Worm (Caenorhabditis elegans) whole organism, L2 larva: Measurements from ENCODE around the gene F57B7.2.
A peak's percentile ranks its signal among the peaks of the same experiment; 100 is the strongest.

Experiments
- C34F6.9 ChIP-seq: fragments of 150-350 bp; optimal IDR thresholded peaks from 2 replicates; lab custom pipeline; 2014; ENCODE audit warnings: missing biosample characterization, missing genetic modification characterization
- R02D3.7 ChIP-seq: fragments of 150-350 bp; optimal IDR thresholded peaks from 2 replicates; lab custom pipeline; 2014; ENCODE audit warnings: missing biosample characterization, missing genetic modification characterization
- Y55F3AM.14 ChIP-seq: fragments of 200-800 bp; sonication (Bioruptor generic); optimal IDR thresholded peaks from 2 replicates; lab custom pipeline; 2018; ENCODE audit warnings: mild to moderate bottlenecking, missing genetic modification characterization, missing compliant biosample characterization
- ZK546.5 ChIP-seq: sonication (generic microtip); optimal IDR thresholded peaks from 2 replicates; lab custom pipeline; 2017; ENCODE audit warnings: missing biosample characterization, missing genetic modification characterization
- alr-1 ChIP-seq: fragments of 150-350 bp; optimal IDR thresholded peaks from 2 replicates; lab custom pipeline; 2014; ENCODE audit warnings: missing biosample characterization, missing genetic modification characterization
- aly-2 ChIP-seq: fragments of 150-350 bp; optimal IDR thresholded peaks from 2 replicates; lab custom pipeline; 2014; ENCODE audit warnings: missing biosample characterization, missing genetic modification characterization
- blmp-1 ChIP-seq: sonication (generic microtip); optimal IDR thresholded peaks from 2 replicates; lab custom pipeline; 2017; ENCODE audit warnings: missing genetic modification characterization, mild to moderate bottlenecking, missing compliant biosample characterization, antibody characterized with exemption, moderate library complexity; ENCODE audit not compliant: insufficient read depth
- ceh-16 ChIP-seq: fragments of 150-350 bp; optimal IDR thresholded peaks from 2 replicates; lab custom pipeline; 2014; ENCODE audit warnings: missing biosample characterization, missing genetic modification characterization
- ceh-82 ChIP-seq: fragments of 150-350 bp; optimal IDR thresholded peaks from 2 replicates; lab custom pipeline; 2014; ENCODE audit warnings: missing biosample characterization, missing genetic modification characterization
- crh-2 ChIP-seq: sonication (generic microtip); optimal IDR thresholded peaks from 2 replicates; lab custom pipeline; 2017; ENCODE audit warnings: missing biosample characterization, missing genetic modification characterization
- dmd-4 ChIP-seq: sonication (generic microtip); optimal IDR thresholded peaks from 2 replicates; lab custom pipeline; 2017; ENCODE audit warnings: missing biosample characterization, missing genetic modification characterization
- egl-27 ChIP-seq: sonication (generic microtip); optimal IDR thresholded peaks from 3 replicates; lab custom pipeline; 2017; ENCODE audit warnings: missing biosample characterization, missing genetic modification reagents, missing genetic modification characterization
- elt-3 ChIP-seq: sonication (generic microtip); optimal IDR thresholded peaks from 2 replicates; lab custom pipeline; 2017; ENCODE audit warnings: missing biosample characterization, missing genetic modification characterization
- fos-1 ChIP-seq: fragments of 150-350 bp; optimal IDR thresholded peaks from 2 replicates; lab custom pipeline; 2014; ENCODE audit warnings: missing biosample characterization, missing genetic modification characterization
- lin-11 ChIP-seq: fragments of 150-350 bp; sonication (generic microtip); optimal IDR thresholded peaks from 2 replicates; lab custom pipeline; 2014; ENCODE audit warnings: missing biosample characterization, missing genetic modification characterization, inconsistent platforms, mixed read lengths
- lin-13 ChIP-seq: fragments of 150-350 bp; optimal IDR thresholded peaks from 2 replicates; lab custom pipeline; 2014; ENCODE audit warnings: missing biosample characterization, missing genetic modification reagents, missing genetic modification characterization
- lin-39 ChIP-seq: fragments of 150-350 bp; optimal IDR thresholded peaks from 2 replicates; lab custom pipeline; 2014; ENCODE audit warnings: missing biosample characterization, missing genetic modification reagents, missing genetic modification characterization
- lsy-2 ChIP-seq, 2 experiments: fragments of 150-350 bp in 1 of 2; sonication (generic microtip) in 1 of 2; optimal IDR thresholded peaks; 2 replicates each; lab custom pipeline; 2014 to 2017; ENCODE audit warnings: missing biosample characterization in 2 of 2, missing genetic modification characterization in 2 of 2
- mab-5 ChIP-seq: fragments of 150-350 bp; optimal IDR thresholded peaks from 2 replicates; lab custom pipeline; 2014; ENCODE audit warnings: missing biosample characterization, missing genetic modification characterization
- mdl-1 ChIP-seq, 2 experiments: fragments of 150-350 bp in 1 of 2; sonication (generic microtip) in 1 of 2; optimal IDR thresholded peaks; 2 replicates each; lab custom pipeline; 2017; ENCODE audit warnings: missing biosample characterization in 2 of 2, missing genetic modification characterization in 2 of 2
- nhr-11 ChIP-seq: fragments of 150-350 bp; optimal IDR thresholded peaks from 2 replicates; lab custom pipeline; 2014; ENCODE audit warnings: missing biosample characterization, missing genetic modification characterization
- nhr-129 ChIP-seq: fragments of 150-350 bp; optimal IDR thresholded peaks from 2 replicates; lab custom pipeline; 2014; ENCODE audit warnings: missing biosample characterization, missing genetic modification characterization
- nhr-21 ChIP-seq: fragments of 150-350 bp; optimal IDR thresholded peaks from 2 replicates; lab custom pipeline; 2014; ENCODE audit warnings: missing biosample characterization, missing genetic modification characterization
- nhr-23 ChIP-seq: fragments of 150-350 bp; optimal IDR thresholded peaks from 2 replicates; lab custom pipeline; 2014; ENCODE audit warnings: missing biosample characterization, missing genetic modification reagents, missing genetic modification characterization
- nhr-6 ChIP-seq: fragments of 150-350 bp; optimal IDR thresholded peaks from 2 replicates; lab custom pipeline; 2014; ENCODE audit warnings: missing biosample characterization, missing genetic modification characterization
- nhr-77 ChIP-seq: fragments of 150-350 bp; optimal IDR thresholded peaks from 2 replicates; lab custom pipeline; 2014; ENCODE audit warnings: missing biosample characterization, missing genetic modification characterization
- peb-1 ChIP-seq: fragments of 150-350 bp; optimal IDR thresholded peaks from 2 replicates; lab custom pipeline; 2014; ENCODE audit warnings: missing biosample characterization, missing genetic modification characterization
- sem-4 ChIP-seq: fragments of 150-350 bp; optimal IDR thresholded peaks from 2 replicates; lab custom pipeline; 2014; ENCODE audit warnings: missing biosample characterization, missing genetic modification reagents, missing genetic modification characterization
- sma-3 ChIP-seq: sonication (generic microtip); optimal IDR thresholded peaks from 2 replicates; lab custom pipeline; 2016; ENCODE audit warnings: missing genetic modification reagents, missing genetic modification characterization, missing compliant biosample characterization
- sma-9 ChIP-seq, 2 experiments: fragments of 150-350 bp in 1 of 2; sonication (generic microtip) in 1 of 2; optimal IDR thresholded peaks; 2 replicates each; lab custom pipeline; 2014 to 2016; ENCODE audit warnings: missing genetic modification characterization in 2 of 2, mild to moderate bottlenecking in 1 of 2, missing biosample characterization in 1 of 2, missing compliant biosample characterization in 1 of 2, missing genetic modification reagents in 1 of 2, moderate library complexity in 1 of 2
- snpc-4 ChIP-seq: fragments of 150-350 bp; optimal IDR thresholded peaks from 2 replicates; lab custom pipeline; 2014; ENCODE audit warnings: missing biosample characterization, missing genetic modification characterization
- unc-39 ChIP-seq: fragments of 150-350 bp; optimal IDR thresholded peaks from 2 replicates; lab custom pipeline; 2014; ENCODE audit warnings: missing biosample characterization, missing genetic modification characterization
- unc-55 ChIP-seq: fragments of 150-350 bp; sonication (generic microtip); optimal IDR thresholded peaks from 3 replicates; lab custom pipeline; 2014; ENCODE audit warnings: missing biosample characterization, missing genetic modification reagents, missing genetic modification characterization
- zag-1 ChIP-seq: fragments of 150-350 bp; optimal IDR thresholded peaks from 2 replicates; lab custom pipeline; 2014; ENCODE audit warnings: missing biosample characterization, missing genetic modification characterization
- ztf-11 ChIP-seq: sonication (generic microtip); optimal IDR thresholded peaks from 2 replicates; lab custom pipeline; 2017; ENCODE audit warnings: missing biosample characterization, missing genetic modification characterization

Gene F57B7.2

DNA sequence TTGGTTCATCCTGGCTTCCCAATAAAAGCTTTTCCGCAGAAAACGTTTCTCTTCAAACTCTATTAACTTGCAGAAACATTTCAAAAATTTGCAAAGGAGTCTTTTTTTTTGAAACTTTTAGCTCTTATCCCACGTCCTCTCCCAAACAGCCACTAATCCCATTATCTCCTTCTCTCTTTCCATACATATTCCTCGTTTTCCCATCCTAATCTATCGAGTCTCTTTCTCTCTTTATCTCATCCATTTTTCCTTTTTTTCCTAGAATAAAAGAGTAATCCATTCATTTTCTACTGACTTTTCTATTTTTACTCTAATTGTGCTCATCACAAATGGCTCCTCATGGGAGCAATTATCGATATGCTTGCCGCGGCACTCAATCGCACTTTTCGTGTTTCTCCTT is 14.7 kb downstream of the F57B7.2 start:
- TF ChIP-seq C34F6.9 (tag; lab: Kevin White, UChicago) (peak; percentile 36), mab-5 (tag; lab: Kevin White, UChicago) (no peak), ceh-16 (no peak), R02D3.7 (tag; lab: Kevin White, UChicago) (no peak), ztf-11 (tag; lab: Kevin White, UChicago) (no peak), nhr-23 (no peak), lsy-2 (tag; optimal IDR thresholded peaks at IDR 0.05; lab: Kevin White, UChicago) (no peak), Y55F3AM.14 (GFP tag; lab: Kevin White, UChicago) (no peak), aly-2 (no peak), mdl-1 (tag; optimal IDR thresholded peaks at IDR 0.05; lab: Kevin White, UChicago) (no peak), nhr-11 (tag; lab: Kevin White, UChicago) (no peak), snpc-4 (tag; lab: Kevin White, UChicago) (no peak), nhr-6 (tag; lab: Kevin White, UChicago) (no peak), nhr-77 (tag; lab: Kevin White, UChicago) (no peak), zag-1 (tag; lab: Kevin White, UChicago) (peak; percentile 43)

- TF ChIP-seq sem-4 (tag; lab: Kevin White, UChicago): no peak
- no peak for TF ChIP-seq egl-27 (tag; lab: Kevin White, UChicago)
- TF ChIP-seq, all 48 proteins: peak for 0
These were observed 18.8 kb downstream of the F57B7.2 start, which contains the start of gene T26H10.2 for ce11 chrV:11424565-11424964. Gene T26H10.2 (minus strand): TSS chrV:11424665.

DNA sequence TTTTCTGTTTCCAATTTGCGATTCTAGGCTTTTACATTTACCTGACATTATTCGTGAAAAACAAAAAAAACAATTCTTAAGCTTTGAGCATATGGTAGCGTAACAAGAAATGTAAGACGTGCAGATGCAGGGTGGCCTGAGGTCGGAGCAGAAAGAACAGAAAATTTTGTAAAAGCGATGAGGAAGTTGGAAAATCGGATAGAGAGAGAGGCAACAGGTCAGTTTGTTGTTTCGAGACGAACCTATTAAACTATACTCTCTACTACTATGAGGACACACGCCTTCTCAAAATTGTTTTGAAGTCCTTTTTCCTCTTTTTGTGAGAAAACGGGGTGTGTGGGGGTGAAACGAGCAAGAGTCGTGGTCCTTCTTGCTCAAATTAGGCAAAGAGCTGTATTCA is 21.8 kb downstream of the F57B7.2 start, which contains the start of gene des-2:
TSS of gene des-2 (minus strand) at position 101 of the 400 bp plus-strand sequence.
- TF ChIP-seq mab-5 (tag; lab: Kevin White, UChicago) (no peak), sma-3 (GFP tag; lab: Kevin White, UChicago) (no peak), egl-27 (tag; lab: Kevin White, UChicago) (no peak), dmd-4 (tag; lab: Kevin White, UChicago) (no peak), blmp-1 (tag; lab: Kevin White, UChicago) (no peak), fos-1 (tag; lab: Kevin White, UChicago) (no peak), unc-55 (no peak), lin-11 (tag; lab: Kevin White, UChicago) (no peak), ceh-82 (no peak)

ce11 chrV:11415059-11415458 is 28.3 kb downstream of the F57B7.2 start, which contains the start of gene deg-3:
Gene deg-3 (minus strand): TSS chrV:11415159.
- TF ChIP-seq ZK546.5 (no peak), alr-1 (tag; lab: Kevin White, UChicago) (no peak), ztf-11 (tag; lab: Kevin White, UChicago) (no peak), ceh-16 (no peak), lin-39 (tag; lab: Kevin White, UChicago) (no peak), peb-1 (no peak), mdl-1 (tag; optimal IDR thresholded peaks at IDR 0.05; lab: Kevin White, UChicago) (no peak)

DNA sequence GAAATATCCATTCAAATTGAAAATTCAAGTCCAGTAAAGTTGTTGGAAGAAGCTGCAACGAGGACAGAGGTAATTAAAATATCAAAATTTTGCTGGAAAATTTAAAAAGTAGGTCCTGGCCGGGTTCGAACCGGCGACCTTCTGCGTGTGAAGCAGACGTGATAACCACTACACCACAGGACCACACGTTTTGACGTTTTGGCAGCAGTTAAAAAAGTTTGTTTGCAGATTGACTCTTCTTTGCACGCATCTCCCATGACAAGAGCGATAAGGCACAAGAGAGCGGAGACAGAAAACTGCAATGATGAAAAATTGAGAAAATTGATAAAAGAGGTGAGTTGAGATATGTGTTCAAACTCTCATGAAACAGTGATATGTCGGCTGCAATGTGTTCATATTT is 31.3 kb downstream of the F57B7.2 start:
- peak; percentile 65 for TF ChIP-seq sma-3 (GFP tag; lab: Kevin White, UChicago)
- no peak for TF ChIP-seq lsy-2 (tag; optimal IDR thresholded peaks at IDR 0.05; lab: Kevin White, UChicago)
- peak; percentile 15 for TF ChIP-seq egl-27 (tag; lab: Kevin White, UChicago)
- peak; percentile 40 for TF ChIP-seq crh-2
- peak; percentile 61 for TF ChIP-seq fos-1 (tag; lab: Kevin White, UChicago)
- peak; percentile 63 for TF ChIP-seq sma-9 (GFP tag; optimal IDR thresholded peaks at IDR 0.05; lab: Kevin White, UChicago)
- TF ChIP-seq sma-9 (tag; optimal IDR thresholded peaks at IDR 0.05; lab: Kevin White, UChicago): no peak
- peak; percentile 65 for TF ChIP-seq snpc-4 (tag; lab: Kevin White, UChicago)
- TF ChIP-seq unc-39 (tag; lab: Kevin White, UChicago): no peak
- TF ChIP-seq dmd-4 (tag; lab: Kevin White, UChicago): no peak
- TF ChIP-seq alr-1 (tag; lab: Kevin White, UChicago): no peak
- TF ChIP-seq nhr-129 (tag; lab: Kevin White, UChicago): peak; percentile 48
- peak; percentile 13 for TF ChIP-seq nhr-21 (tag; lab: Kevin White, UChicago)
- TF ChIP-seq nhr-23: no peak
- no peak for TF ChIP-seq lin-13
- no peak for TF ChIP-seq mab-5 (tag; lab: Kevin White, UChicago)
- TF ChIP-seq elt-3 (tag; lab: Kevin White, UChicago): no peak
